Worm (Caenorhabditis elegans): ENCODE results near the gene idpb-3.
A peak's percentile ranks its signal among the peaks of the same experiment; 100 is the strongest.

idpb-3 gene

DNA sequence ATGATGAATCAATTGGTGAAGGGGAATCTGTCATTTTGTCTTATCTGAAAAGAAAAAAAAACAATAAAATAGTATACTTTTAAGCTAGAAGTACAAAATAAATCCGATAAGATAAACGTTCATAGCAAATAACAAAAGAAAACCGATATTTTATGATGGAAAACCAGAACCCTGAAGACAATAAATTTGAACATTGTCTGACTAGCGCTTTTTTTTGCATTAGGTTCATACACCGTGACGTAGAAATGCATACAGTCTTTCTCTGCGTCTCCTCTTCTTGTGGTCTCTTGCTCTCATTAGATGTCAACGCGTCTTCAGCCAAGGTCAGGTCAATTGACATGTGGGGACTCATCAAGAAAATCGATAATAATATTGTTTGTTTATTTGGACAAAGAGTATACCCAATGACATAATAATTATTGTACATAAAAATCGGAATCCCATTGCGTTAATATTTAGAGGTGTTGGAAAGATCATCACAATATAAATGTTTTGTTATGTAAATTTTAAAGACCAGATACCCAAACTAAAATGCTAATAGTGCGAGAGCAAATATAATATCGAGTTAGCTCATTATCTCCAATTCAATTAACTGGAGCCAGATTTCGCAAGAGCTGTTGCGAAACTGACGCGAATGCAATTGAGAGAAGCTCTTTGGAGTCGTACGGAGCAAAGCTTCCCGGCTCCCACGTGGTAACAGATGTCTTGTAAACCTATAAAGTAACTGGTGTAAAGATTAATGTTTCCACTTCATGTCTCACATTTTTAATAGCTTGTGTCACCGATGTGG, 20.3 kb downstream of the idpb-3 start, which contains the start of gene dsh-2:
Gene dsh-2, minus strand, starts transcription at position 51 of the 790 bp plus-strand sequence.
- no peak for TF ChIP-seq unc-39 (tag; optimal IDR thresholded peaks at IDR 0.05)
- TF ChIP-seq ama-1 (optimal IDR thresholded peaks at IDR 0.05): no peak
- TF ChIP-seq lin-15B (tag; optimal IDR thresholded peaks at IDR 0.05): peak; percentile 53
- TF ChIP-seq ceh-28 (tag; optimal IDR thresholded peaks at IDR 0.05): peak; percentile 72
- TF ChIP-seq elt-1 (tag; optimal IDR thresholded peaks at IDR 0.05): no peak
- no peak for TF ChIP-seq nhr-76 (tag; optimal IDR thresholded peaks at IDR 0.05)
- TF ChIP-seq aly-2 (tag; optimal IDR thresholded peaks at IDR 0.05): peak; percentile 26
- peak; percentile 11 for TF ChIP-seq egl-27 (tag; optimal IDR thresholded peaks at IDR 0.05)
- peak; percentile 84 for TF ChIP-seq elt-2 (tag; optimal IDR thresholded peaks at IDR 0.05)
- peak; percentile 86 for TF ChIP-seq pha-4 (tag; optimal IDR thresholded peaks at IDR 0.05)
- TF ChIP-seq nhr-23 (tag; optimal IDR thresholded peaks at IDR 0.05): peak; percentile 94
- peak; percentile 98 for TF ChIP-seq nhr-25 (tag; optimal IDR thresholded peaks at IDR 0.05)
- TF ChIP-seq nfya-1 (tag; optimal IDR thresholded peaks at IDR 0.05; ENCODE audit: insufficient read depth): peak; percentile 65
- no peak for TF ChIP-seq ceh-9 (tag; optimal IDR thresholded peaks at IDR 0.05)
- TF ChIP-seq hmg-11 (tag; optimal IDR thresholded peaks at IDR 0.05): peak; percentile 42
- peak; percentile 31 for TF ChIP-seq snpc-4 (tag; optimal IDR thresholded peaks at IDR 0.05)
- peak; percentile 37 for TF ChIP-seq nhr-43 (tag; optimal IDR thresholded peaks at IDR 0.05; ENCODE audit: poor library complexity, severe bottlenecking)
- TF ChIP-seq pqm-1 (tag; optimal IDR thresholded peaks at IDR 0.05): peak; percentile 49

DNA sequence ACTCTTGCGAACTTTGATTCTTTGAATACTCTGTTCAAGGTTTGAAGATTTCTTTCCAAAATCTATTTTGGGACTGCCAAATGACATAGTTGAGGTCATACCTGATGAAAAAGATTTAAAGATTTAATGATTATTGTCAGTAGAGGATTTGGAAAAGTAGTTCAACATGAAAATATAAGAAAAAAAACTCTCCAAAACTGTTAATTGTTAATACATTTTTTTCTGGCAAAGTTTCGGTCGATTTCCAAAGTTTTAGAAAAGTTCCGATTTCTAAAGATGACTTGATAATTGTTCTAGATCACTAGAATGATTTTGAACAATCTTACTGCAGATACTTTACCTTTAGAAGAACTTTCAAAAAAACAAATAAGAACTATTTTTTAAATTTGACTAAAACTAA, 30.3 kb downstream of the idpb-3 start, which contains the start of gene C27A2.7:
Gene C27A2.7, minus strand, starts transcription at position 101 of the 400 bp plus-strand sequence.
- TF ChIP-seq snpc-4 (tag; optimal IDR thresholded peaks at IDR 0.05) (no peak), elt-1 (tag; optimal IDR thresholded peaks at IDR 0.05) (no peak), elt-3 (tag; optimal IDR thresholded peaks at IDR 0.05) (no peak), nhr-77 (tag; optimal IDR thresholded peaks at IDR 0.05) (no peak), R02D3.7 (tag; optimal IDR thresholded peaks at IDR 0.05) (no peak), fkh-2 (tag; optimal IDR thresholded peaks at IDR 0.05) (no peak), sea-2 (GFP tag; optimal IDR thresholded peaks at IDR 0.05) (no peak), nhr-23 (tag; optimal IDR thresholded peaks at IDR 0.05) (no peak), ztf-4 (tag; optimal IDR thresholded peaks at IDR 0.05) (no peak), lsy-12 (tag; optimal IDR thresholded peaks at IDR 0.05) (no peak), jun-1 (tag; optimal IDR thresholded peaks at IDR 0.05) (no peak), skn-1 (tag; optimal IDR thresholded peaks at IDR 0.05) (no peak), hmg-11 (tag; optimal IDR thresholded peaks at IDR 0.05) (no peak), pqm-1 (tag; optimal IDR thresholded peaks at IDR 0.05) (no peak)

DNA sequence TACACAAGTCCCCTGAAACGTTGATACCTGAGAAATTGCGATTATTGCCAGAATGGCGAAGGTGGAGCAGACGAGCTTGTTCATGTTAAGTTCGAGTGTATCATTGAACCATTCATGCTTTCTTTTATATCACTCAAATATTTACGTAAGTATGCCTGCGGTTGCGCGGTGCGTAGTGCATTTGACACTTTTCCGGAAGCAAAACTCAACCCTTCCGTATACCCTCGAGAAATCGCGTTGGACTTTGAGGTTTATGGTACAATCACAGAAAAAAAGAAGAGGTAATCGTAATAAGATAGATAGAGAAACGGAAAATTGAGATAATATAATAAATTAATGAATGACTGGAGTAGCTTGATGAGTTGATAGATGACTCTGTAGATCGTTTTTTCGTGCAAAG, 32.1 kb downstream of the idpb-3 start, which contains the start of gene idpb-2:
Gene idpb-2, minus strand, starts transcription at position 101 of the 400 bp plus-strand sequence.
- no peak for TF ChIP-seq ama-1 (optimal IDR thresholded peaks at IDR 0.05)
- TF ChIP-seq ceh-9 (tag; optimal IDR thresholded peaks at IDR 0.05): no peak
- TF ChIP-seq pha-4 (tag; optimal IDR thresholded peaks at IDR 0.05): no peak
- TF ChIP-seq lin-15B (tag; optimal IDR thresholded peaks at IDR 0.05): no peak
- no peak for TF ChIP-seq nhr-77 (tag; optimal IDR thresholded peaks at IDR 0.05)
- TF ChIP-seq elt-3 (tag; optimal IDR thresholded peaks at IDR 0.05): no peak
- no peak for TF ChIP-seq lsy-12 (tag; optimal IDR thresholded peaks at IDR 0.05)
- TF ChIP-seq tbx-2 (tag; optimal IDR thresholded peaks at IDR 0.05): no peak
- TF ChIP-seq daf-12 (tag; optimal IDR thresholded peaks at IDR 0.05): no peak
- TF ChIP-seq nhr-67 (tag; optimal IDR thresholded peaks at IDR 0.05): no peak
- no peak for TF ChIP-seq ceh-28 (tag; optimal IDR thresholded peaks at IDR 0.05)
- no peak for TF ChIP-seq nhr-11 (tag; optimal IDR thresholded peaks at IDR 0.05)
- no peak for TF ChIP-seq ceh-16 (tag; optimal IDR thresholded peaks at IDR 0.05)
- TF ChIP-seq jun-1 (tag; optimal IDR thresholded peaks at IDR 0.05): no peak
- no peak for TF ChIP-seq aly-2 (tag; optimal IDR thresholded peaks at IDR 0.05)
- TF ChIP-seq fkh-10 (GFP tag; optimal IDR thresholded peaks at IDR 0.05): no peak
- no peak for TF ChIP-seq fos-1 (tag; optimal IDR thresholded peaks at IDR 0.05)

DNA sequence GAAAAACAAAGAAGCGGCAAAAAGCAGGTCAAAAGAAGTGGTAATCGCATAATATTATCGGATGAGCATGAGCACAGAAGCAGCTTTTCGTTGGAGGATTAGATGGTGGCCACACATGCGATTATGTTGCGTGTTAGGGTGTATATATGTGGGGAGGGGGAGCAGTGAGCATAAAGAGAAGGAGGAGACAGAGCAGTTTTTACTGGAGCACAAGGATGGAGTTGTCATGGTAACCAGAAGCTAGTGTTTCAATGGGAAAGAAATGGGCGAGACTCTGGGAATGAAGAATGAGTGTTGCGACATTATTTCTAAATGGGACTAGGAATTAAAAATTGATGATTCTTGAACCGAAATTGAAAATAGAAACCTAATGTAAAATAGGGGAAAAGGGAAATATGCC, 33.7 kb downstream of the idpb-3 start, which contains the start of gene C27A2.8:
Gene C27A2.8, minus strand, starts transcription at position 117 of the 400 bp plus-strand sequence.
- TF ChIP-seq nhr-237 (tag; optimal IDR thresholded peaks at IDR 0.05) (no peak), fkh-2 (tag; optimal IDR thresholded peaks at IDR 0.05) (no peak), egl-27 (tag; optimal IDR thresholded peaks at IDR 0.05) (no peak)

All from whole organism, L3 larva.